Fruit fly (Drosophila melanogaster): ENCODE results near the gene CG13784.

Gene CG13784

dm6 chr2L:7199635-7200110 is 20.2 kb downstream of the CG13784 start:
- TF ChIP-seq noc (tag; optimal IDR thresholded peaks at IDR 0.05), result no peak

dm6 chr2L:7198618-7199017 is 21.2 kb downstream of the CG13784 start:
- TF ChIP-seq noc (tag; optimal IDR thresholded peaks at IDR 0.05), result no peak

dm6 chr2L:7194351-7195037 is 25.3 kb downstream of the CG13784 start, which contains the start of gene CG4497:
Gene CG4497 (minus strand): TSS chr2L:7194588.
- TF ChIP-seq noc (tag; optimal IDR thresholded peaks at IDR 0.05), result peak; percentile 72

- no peak for TF ChIP-seq noc (tag; optimal IDR thresholded peaks at IDR 0.05)
Observed at dm6 chr2L:7189674-7190073, 30.2 kb downstream of the CG13784 start, which contains the start of gene CG4496. Gene CG4496 (minus strand): TSS chr2L:7190010.

- peak; percentile 94 for TF ChIP-seq noc (tag; optimal IDR thresholded peaks at IDR 0.05)
Observed at dm6 chr2L:7188530-7188996, 31.3 kb downstream of the CG13784 start.

dm6 chr2L:7187920-7188529 is 31.8 kb downstream of the CG13784 start:
- no peak for TF ChIP-seq noc (tag; optimal IDR thresholded peaks at IDR 0.05)

- no peak for TF ChIP-seq noc (tag; optimal IDR thresholded peaks at IDR 0.05)
Observed at dm6 chr2L:7181978-7182392, 37.8 kb downstream of the CG13784 start, which contains the start of gene MICU1. Gene MICU1 (plus strand): TSS chr2L:7182234.

dm6 chr2L:7179276-7179675 is 40.6 kb downstream of the CG13784 start:
- TF ChIP-seq noc (tag; optimal IDR thresholded peaks at IDR 0.05), result no peak

dm6 chr2L:7175786-7176185 is 44.0 kb downstream of the CG13784 start:
- no peak for TF ChIP-seq noc (tag; optimal IDR thresholded peaks at IDR 0.05)

dm6 chr2L:7174351-7174750 is 45.5 kb downstream of the CG13784 start:
- TF ChIP-seq noc (tag; optimal IDR thresholded peaks at IDR 0.05), result no peak

dm6 chr2L:7169003-7169402 is 50.8 kb downstream of the CG13784 start:
- TF ChIP-seq noc (tag; optimal IDR thresholded peaks at IDR 0.05), result no peak

- TF ChIP-seq noc (tag; optimal IDR thresholded peaks at IDR 0.05), result no peak
Observed at dm6 chr2L:7165832-7166231, 54.0 kb downstream of the CG13784 start.

dm6 chr2L:7158798-7159197 is 61.0 kb downstream of the CG13784 start:
- no peak for TF ChIP-seq noc (tag; optimal IDR thresholded peaks at IDR 0.05)

dm6 chr2L:7157456-7157855 is 62.4 kb downstream of the CG13784 start, which contains the start of gene Pvf3:
Gene Pvf3 (minus strand): TSS chr2L:7157695.
- TF ChIP-seq noc (tag; optimal IDR thresholded peaks at IDR 0.05), result no peak

dm6 chr2L:7154861-7155594 is 64.8 kb downstream of the CG13784 start:
- TF ChIP-seq noc (tag; optimal IDR thresholded peaks at IDR 0.05), result no peak
